Fruit fly (Drosophila melanogaster) whole organism, prepupa: ENCODE measurements around the gene Klp98A.
A peak's percentile ranks its signal among the peaks of the same experiment; 100 is the strongest.

ENCODE experiments used
- Blimp-1 ChIP-seq: fragments of 200-800 bp; sonication (Bioruptor generic); optimal IDR thresholded peaks from 3 replicates; lab custom pipeline; 2017; ENCODE audit warnings: missing biosample characterization, missing genetic modification characterization, mild to moderate bottlenecking, moderate library complexity, missing genetic modification reagents
- CG10669 ChIP-seq: fragments of 200-800 bp; sonication (Bioruptor generic); optimal IDR thresholded peaks from 3 replicates; lab custom pipeline; 2018; ENCODE audit warnings: missing biosample characterization, mild to moderate bottlenecking, missing genetic modification characterization, moderate library complexity
- CG11902 ChIP-seq: fragments of 200-800 bp; sonication (Bioruptor generic); optimal IDR thresholded peaks from 3 replicates; lab custom pipeline; 2016; ENCODE audit warnings: missing biosample characterization, missing genetic modification characterization
- CG15336 ChIP-seq: fragments of 200-800 bp; sonication (Bioruptor generic); IDR thresholded peaks from 2 replicates; pipeline ENCODE4 v1.3.6; 2022; ENCODE audit warnings: missing biosample characterization, missing genetic modification characterization
- CG16779 ChIP-seq: fragments of 200-800 bp; sonication (Bioruptor generic); optimal IDR thresholded peaks from 3 replicates; lab custom pipeline; 2017; ENCODE audit warnings: missing biosample characterization, mild to moderate bottlenecking, missing genetic modification characterization
- CG3032 ChIP-seq: fragments of 200-800 bp; optimal IDR thresholded peaks from 2 replicates; lab custom pipeline; 2019; ENCODE audit warnings: missing biosample characterization, mild to moderate bottlenecking, missing genetic modification characterization, moderate library complexity
- CG31627 ChIP-seq: fragments of 200-800 bp; sonication (Bioruptor generic); optimal IDR thresholded peaks from 3 replicates; lab custom pipeline; 2016; ENCODE audit warnings: missing biosample characterization, missing genetic modification characterization
- CG32006 ChIP-seq: fragments of 200-800 bp; sonication (Bioruptor generic); optimal IDR thresholded peaks from 3 replicates; lab custom pipeline; 2017; ENCODE audit warnings: missing biosample characterization, mild to moderate bottlenecking, missing genetic modification characterization
- CG3919 ChIP-seq: fragments of 200-800 bp; sonication (Bioruptor generic); optimal IDR thresholded peaks from 3 replicates; lab custom pipeline; 2016; ENCODE audit warnings: missing biosample characterization, missing genetic modification characterization
- CG6276 ChIP-seq: fragments of 200-800 bp; sonication (Bioruptor generic); optimal IDR thresholded peaks from 2 replicates; lab custom pipeline; 2017; ENCODE audit warnings: missing biosample characterization, mild to moderate bottlenecking, missing genetic modification characterization
- CG6792 ChIP-seq: fragments of 200-800 bp; sonication (Bioruptor generic); optimal IDR thresholded peaks from 3 replicates; lab custom pipeline; 2016; ENCODE audit warnings: missing biosample characterization, missing genetic modification characterization
- CG6808 ChIP-seq: fragments of 200-800 bp; sonication (Bioruptor generic); optimal IDR thresholded peaks from 3 replicates; lab custom pipeline; 2017; ENCODE audit warnings: missing biosample characterization, missing genetic modification characterization, mild to moderate bottlenecking, moderate library complexity, missing genetic modification reagents
- CG7368 ChIP-seq: fragments of 200-800 bp; sonication (Bioruptor generic); optimal IDR thresholded peaks from 3 replicates; lab custom pipeline; 2016; ENCODE audit warnings: missing biosample characterization, missing genetic modification characterization
- CG8119 ChIP-seq: fragments of 200-800 bp; sonication (Bioruptor generic); IDR thresholded peaks from 3 replicates; pipeline ENCODE4 v1.3.6; 2022; ENCODE audit warnings: missing biosample characterization, missing genetic modification characterization
- CG8319 ChIP-seq: fragments of 200-800 bp; sonication (Bioruptor generic); optimal IDR thresholded peaks from 3 replicates; lab custom pipeline; 2016; ENCODE audit warnings: missing biosample characterization, missing genetic modification characterization
- CG9139 ChIP-seq: fragments of 200-800 bp; sonication (Bioruptor generic); optimal IDR thresholded peaks from 3 replicates; lab custom pipeline; 2017; ENCODE audit warnings: missing biosample characterization, mild to moderate bottlenecking, missing genetic modification characterization
- Ets21C ChIP-seq: fragments of 200-800 bp; sonication (Bioruptor generic); optimal IDR thresholded peaks from 3 replicates; lab custom pipeline; 2016; ENCODE audit warnings: missing biosample characterization, missing genetic modification characterization
- Hr38 ChIP-seq: sonication (Bioruptor generic); optimal IDR thresholded peaks from 2 replicates; lab custom pipeline; 2016; ENCODE audit warnings: missing biosample characterization, missing genetic modification characterization
- Hr39 ChIP-seq: fragments of 200-800 bp; sonication (Bioruptor generic); optimal IDR thresholded peaks from 2 replicates; lab custom pipeline; 2016; ENCODE audit warnings: missing biosample characterization, missing genetic modification characterization
- Hr4 ChIP-seq: fragments of 200-800 bp; sonication (Bioruptor generic); optimal IDR thresholded peaks from 3 replicates; lab custom pipeline; 2016; ENCODE audit warnings: missing biosample characterization, missing genetic modification characterization
- Lpt ChIP-seq: fragments of 200-800 bp; sonication (Bioruptor generic); optimal IDR thresholded peaks from 3 replicates; lab custom pipeline; 2016; ENCODE audit warnings: missing biosample characterization, missing genetic modification characterization
- Met ChIP-seq: fragments of 200-800 bp; sonication (Bioruptor generic); optimal IDR thresholded peaks from 3 replicates; lab custom pipeline; 2016; ENCODE audit warnings: missing biosample characterization, missing genetic modification characterization
- OdsH ChIP-seq: fragments of 200-800 bp; sonication (Bioruptor generic); optimal IDR thresholded peaks from 3 replicates; lab custom pipeline; 2016; ENCODE audit warnings: missing biosample characterization, missing genetic modification characterization
- Smox ChIP-seq: fragments of 200-800 bp; sonication (Bioruptor generic); optimal IDR thresholded peaks from 3 replicates; lab custom pipeline; 2016; ENCODE audit warnings: missing biosample characterization, missing genetic modification characterization
- Sox14 ChIP-seq: fragments of 200-800 bp; sonication (Bioruptor generic); optimal IDR thresholded peaks from 3 replicates; lab custom pipeline; 2016; ENCODE audit warnings: missing biosample characterization, missing genetic modification characterization
- Sox15 ChIP-seq: fragments of 200-800 bp; sonication (Bioruptor generic); optimal IDR thresholded peaks from 3 replicates; lab custom pipeline; 2016; ENCODE audit warnings: missing biosample characterization, missing genetic modification characterization
- acj6 ChIP-seq: fragments of 200-800 bp; sonication (Bioruptor generic); optimal IDR thresholded peaks from 3 replicates; lab custom pipeline; 2016; ENCODE audit warnings: missing biosample characterization, missing genetic modification characterization
- dsx ChIP-seq: fragments of 200-800 bp; optimal IDR thresholded peaks from 3 replicates; lab custom pipeline; 2019; ENCODE audit warnings: missing biosample characterization, mild to moderate bottlenecking, missing genetic modification characterization, moderate library complexity; ENCODE audit not compliant: poor library complexity, severe bottlenecking
- esn ChIP-seq: fragments of 200-800 bp; sonication (Bioruptor generic); optimal IDR thresholded peaks from 2 replicates; lab custom pipeline; 2016; ENCODE audit warnings: missing biosample characterization, mild to moderate bottlenecking, missing genetic modification characterization, moderate library complexity
- fd59A ChIP-seq: fragments of 200-800 bp; sonication (Bioruptor generic); optimal IDR thresholded peaks from 2 replicates; lab custom pipeline; 2017; ENCODE audit warnings: missing biosample characterization, mild to moderate bottlenecking, missing genetic modification characterization, missing genetic modification reagents
- fd85E ChIP-seq: fragments of 200-800 bp; sonication (Bioruptor generic); optimal IDR thresholded peaks from 3 replicates; lab custom pipeline; 2016; ENCODE audit warnings: missing biosample characterization, missing genetic modification characterization
- fkh ChIP-seq: fragments of 200-800 bp; sonication (Bioruptor generic); optimal IDR thresholded peaks from 3 replicates; lab custom pipeline; 2017; ENCODE audit warnings: missing biosample characterization, mild to moderate bottlenecking, missing genetic modification characterization, moderate library complexity
- lz ChIP-seq: fragments of 200-800 bp; sonication (Bioruptor generic); optimal IDR thresholded peaks from 3 replicates; lab custom pipeline; 2016; ENCODE audit warnings: missing biosample characterization, missing genetic modification characterization
- pdm3 ChIP-seq: fragments of 200-800 bp; sonication (Bioruptor generic); optimal IDR thresholded peaks from 3 replicates; lab custom pipeline; 2016; ENCODE audit warnings: missing biosample characterization, missing genetic modification characterization
- spab ChIP-seq: fragments of 200-800 bp; sonication (Bioruptor generic); optimal IDR thresholded peaks from 2 replicates; lab custom pipeline; 2017; ENCODE audit warnings: missing biosample characterization, mild to moderate bottlenecking, missing genetic modification characterization, missing genetic modification reagents
- ss ChIP-seq, 2 experiments: fragments of 200-800 bp; sonication (Bioruptor generic); optimal IDR thresholded peaks; 2 replicates in 1 of 2; 3 replicates in 1 of 2; lab custom pipeline; 2017 to 2018; ENCODE audit warnings: mild to moderate bottlenecking in 2 of 2, missing biosample characterization in 2 of 2, missing genetic modification characterization in 2 of 2, moderate library complexity in 1 of 2
- svp ChIP-seq: fragments of 200-800 bp; sonication (Bioruptor generic); peaks from one replicate; lab custom pipeline; 2016; ENCODE audit warnings: missing biosample characterization, missing genetic modification characterization
- topi ChIP-seq: fragments of 200-800 bp; sonication (Bioruptor generic); optimal IDR thresholded peaks from 3 replicates; lab custom pipeline; 2016; ENCODE audit warnings: missing biosample characterization, missing genetic modification characterization
- vri ChIP-seq: fragments of 200-800 bp; sonication (Bioruptor generic); optimal IDR thresholded peaks from 3 replicates; lab custom pipeline; 2016; ENCODE audit warnings: missing biosample characterization, mild to moderate bottlenecking, missing genetic modification characterization

Klp98A gene

DNA sequence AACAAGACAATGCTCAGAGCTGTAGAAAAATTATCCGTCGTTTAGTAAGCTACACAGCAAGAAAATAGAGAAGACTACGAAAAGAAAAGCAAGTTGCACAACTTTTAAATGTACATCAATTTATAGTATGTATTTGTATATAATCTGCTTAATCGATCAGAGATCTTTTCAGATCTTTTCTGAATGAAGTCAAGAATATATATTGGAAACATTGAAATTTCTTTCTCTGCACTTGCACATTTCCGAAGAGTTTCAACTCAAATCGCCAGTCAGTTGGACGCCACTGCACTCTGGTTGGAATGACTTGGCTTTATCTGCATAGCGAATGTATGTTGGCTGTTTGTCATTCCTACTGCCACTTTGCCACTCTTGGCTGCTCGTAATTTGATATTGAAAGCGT lies 5.0 kb downstream of the Klp98A start (continued):
- TF ChIP-seq Sox15 (GFP tag; lab: Kevin White, UChicago) (peak; percentile 84), CG6276 (GFP tag; lab: Kevin White, UChicago) (no peak), CG15336 (GFP tag; lab: Robert Waterston, UW) (peak; percentile 93), CG32006 (GFP tag; lab: Kevin White, UChicago) (peak; percentile 88), svp (peak; percentile 94), CG10669 (GFP tag; lab: Kevin White, UChicago) (peak; percentile 80), CG6792 (GFP tag; lab: Kevin White, UChicago) (peak; percentile 89), Hr4 (GFP tag; lab: Kevin White, UChicago) (peak; percentile 89), Lpt (GFP tag; lab: Kevin White, UChicago) (peak; percentile 75), Ets21C (GFP tag; lab: Kevin White, UChicago) (peak; percentile 78), OdsH (GFP tag; lab: Kevin White, UChicago) (peak; percentile 88), topi (GFP tag; lab: Kevin White, UChicago) (peak; percentile 89), esn (GFP tag; lab: Kevin White, UChicago) (peak; percentile 91), CG16779 (tag; lab: Kevin White, UChicago) (peak; percentile 28), spab (GFP tag; lab: Kevin White, UChicago) (peak; percentile 52), CG3919 (GFP tag; lab: Kevin White, UChicago) (peak; percentile 90), fd85E (peak; percentile 67), CG3032 (tag; lab: Kevin White, UChicago) (peak; percentile 65), CG31627 (GFP tag; lab: Kevin White, UChicago) (peak; percentile 86), CG6808 (GFP tag; lab: Kevin White, UChicago) (peak; percentile 57), pdm3 (GFP tag; lab: Kevin White, UChicago) (peak; percentile 89), acj6 (GFP tag; lab: Kevin White, UChicago) (peak; percentile 91), Blimp-1 (GFP tag; lab: Kevin White, UChicago) (peak; percentile 57), lz (peak; percentile 86), CG9139 (GFP tag; lab: Kevin White, UChicago) (no peak), ss (GFP tag; optimal IDR thresholded peaks at IDR 0.05; lab: Kevin White, UChicago) (peak; percentile 47 to 59), CG8319 (peak; percentile 91), vri (GFP tag; lab: Kevin White, UChicago) (peak; percentile 38), fd59A (GFP tag; lab: Kevin White, UChicago) (peak; percentile 62), CG7368 (GFP tag; lab: Kevin White, UChicago) (peak; percentile 84), Met (GFP tag; lab: Kevin White, UChicago) (peak; percentile 90), CG8119 (GFP tag; lab: Robert Waterston, UW) (peak; percentile 90)
- TF ChIP-seq, all 60 proteins: peak for 53

DNA sequence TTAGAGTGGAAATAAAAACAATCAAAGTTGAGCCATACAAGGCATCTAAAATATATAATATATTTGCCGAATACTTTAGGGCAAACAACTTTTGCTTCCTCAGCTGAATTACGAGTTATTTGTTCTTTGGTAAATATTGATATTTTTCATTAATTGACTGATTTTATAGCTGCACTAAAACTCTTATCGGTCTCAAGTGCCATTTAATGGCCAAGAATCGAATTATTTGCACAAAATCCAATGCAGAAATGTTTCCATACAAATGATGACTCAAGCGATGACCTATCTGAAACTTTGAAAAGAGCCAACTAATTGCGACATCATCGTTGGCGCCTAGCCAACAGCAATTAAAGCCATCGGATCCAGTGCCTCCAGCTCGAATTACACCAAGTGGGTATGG lies 5.6 kb downstream of the Klp98A start:
- TF ChIP-seq acj6 (GFP tag; lab: Kevin White, UChicago) (no peak), CG8319 (no peak), esn (GFP tag; lab: Kevin White, UChicago) (no peak), Smox (GFP tag; lab: Kevin White, UChicago) (no peak), Sox14 (GFP tag; lab: Kevin White, UChicago) (no peak), Hr38 (no peak), fkh (no peak), CG11902 (GFP tag; lab: Kevin White, UChicago) (no peak), CG3032 (tag; lab: Kevin White, UChicago) (no peak), dsx (GFP tag; lab: Kevin White, UChicago) (no peak), Hr39 (no peak), Lpt (GFP tag; lab: Kevin White, UChicago) (no peak), Blimp-1 (GFP tag; lab: Kevin White, UChicago) (no peak)
